Worm (Caenorhabditis elegans) whole organism, young adult: ENCODE data around the gene F58E2.4.

Source experiments
- B0336.3 ChIP-seq: fragments of 200-800 bp; sonication (Bioruptor generic); IDR thresholded peaks from 2 replicates; pipeline ENCODE4 v1.3.6; 2022; ENCODE audit warnings: missing genetic modification characterization, missing compliant biosample characterization
- cebp-2 ChIP-seq: fragments of 200-800 bp; sonication (Bioruptor generic); IDR thresholded peaks from 2 replicates; pipeline ENCODE4 v1.3.6; 2022; ENCODE audit warnings: missing genetic modification characterization, missing compliant biosample characterization
- dpl-1 ChIP-seq: fragments of 150-350 bp; optimal IDR thresholded peaks from 2 replicates; lab custom pipeline; 2014; ENCODE audit warnings: missing biosample characterization, missing genetic modification reagents, missing genetic modification characterization
- let-526 ChIP-seq: fragments of 200-800 bp; sonication (Bioruptor generic); IDR thresholded peaks from 2 replicates; pipeline ENCODE4 v1.3.6; 2022; ENCODE audit warnings: missing genetic modification reagents, missing genetic modification characterization, missing compliant biosample characterization
- madf-10 ChIP-seq: sonication (generic microtip); optimal IDR thresholded peaks from 2 replicates; lab custom pipeline; 2016; ENCODE audit warnings: mild to moderate bottlenecking, missing genetic modification characterization, missing compliant biosample characterization
- pha-4 ChIP-seq: fragments of 150-350 bp; sonication (generic microtip); optimal IDR thresholded peaks from 2 replicates; lab custom pipeline; 2014; ENCODE audit warnings: missing biosample characterization, missing genetic modification reagents, missing genetic modification characterization
- snpc-4 ChIP-seq, 5 experiments: fragments of 150-350 bp in 1 of 5; sonication (generic microtip) in 4 of 5; optimal IDR thresholded peaks; 2 replicates each; lab custom pipeline; 2014 to 2018; ENCODE audit warnings: missing genetic modification characterization in 5 of 5, missing biosample characterization in 3 of 5, antibody characterized with exemption in 2 of 5, mild to moderate bottlenecking in 2 of 5, missing compliant biosample characterization in 2 of 5, missing genotype in 2 of 5, moderate library complexity in 2 of 5, missing genetic modification reagents in 1 of 5
- unc-62 ChIP-seq: fragments of 150-350 bp; optimal IDR thresholded peaks from 2 replicates; lab custom pipeline; 2014; ENCODE audit warnings: missing biosample characterization, missing genetic modification reagents, missing genetic modification characterization

DNA sequence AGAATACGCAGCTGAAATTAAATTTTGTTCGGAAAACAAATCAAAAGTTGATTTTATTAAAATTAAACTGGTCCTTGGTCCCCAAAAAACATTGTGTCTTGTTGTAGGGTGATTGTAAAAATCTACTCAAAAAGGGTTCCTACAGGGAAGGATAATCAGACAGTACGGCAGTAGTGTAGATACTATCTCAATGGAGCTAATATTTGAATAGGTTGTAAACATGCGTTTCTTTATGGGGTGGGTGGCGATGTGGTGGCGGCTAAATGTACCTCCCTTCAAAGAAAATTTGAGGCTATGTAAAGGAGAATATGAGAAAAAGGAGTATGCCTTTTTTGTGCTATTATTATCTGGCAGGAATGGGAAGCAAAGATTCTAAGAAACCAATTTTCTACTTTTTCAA is 10.7 kb upstream of the F58E2.4 start:
- TF ChIP-seq pha-4 = no peak
- no peak for TF ChIP-seq let-526 (GFP tag; lab: Robert Waterston, UW)
- no peak for TF ChIP-seq snpc-4 (GFP tag; optimal IDR thresholded peaks at IDR 0.05; lab: Kevin White, UChicago)
- TF ChIP-seq snpc-4 (tag; optimal IDR thresholded peaks at IDR 0.05; lab: Kevin White, UChicago) = no peak
- no peak for TF ChIP-seq B0336.3 (GFP tag; lab: Robert Waterston, UW)
- no peak for TF ChIP-seq unc-62 (GFP tag; lab: Kevin White, UChicago)
- no peak for TF ChIP-seq dpl-1 (GFP tag; lab: Kevin White, UChicago)
- TF ChIP-seq madf-10 = no peak
- TF ChIP-seq cebp-2 = no peak
